Fruit fly (Drosophila melanogaster): Measurements from ENCODE around the gene CG42238.

The CG42238 gene

DNA sequence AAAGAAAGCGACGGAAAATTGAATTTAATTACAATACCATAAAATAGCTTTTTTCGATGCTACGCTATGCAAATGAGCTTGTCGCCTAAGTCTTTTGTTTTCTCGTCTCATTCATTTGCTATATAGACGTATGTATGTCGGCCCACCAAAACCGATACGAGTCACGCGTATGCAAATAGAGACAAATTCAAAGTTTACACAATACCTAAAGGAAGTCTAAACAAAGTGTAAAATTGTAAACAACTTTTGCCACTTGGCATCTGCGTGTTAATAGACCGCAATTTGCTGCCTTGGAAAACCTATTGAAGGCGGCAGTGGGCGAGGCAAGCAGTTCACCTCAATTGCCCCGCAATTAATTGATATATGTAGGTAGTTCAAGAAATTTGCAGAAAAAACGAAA, 10.6 kb upstream of the CG42238 start:
- no peak for TF ChIP-seq Dif (GFP tag; optimal IDR thresholded peaks at IDR 0.05; ENCODE audit: partially characterized antibody)
- no peak for TF ChIP-seq Dfd (GFP tag; optimal IDR thresholded peaks at IDR 0.05)
- no peak for TF ChIP-seq jim (GFP tag; optimal IDR thresholded peaks at IDR 0.05)
- TF ChIP-seq Hnf4 (GFP tag; optimal IDR thresholded peaks at IDR 0.05), result no peak
- TF ChIP-seq brk (GFP tag; optimal IDR thresholded peaks at IDR 0.05), result no peak
- no peak for TF ChIP-seq Rel (GFP tag; optimal IDR thresholded peaks at IDR 0.05)
- TF ChIP-seq Rel (tag; optimal IDR thresholded peaks at IDR 0.05), result no peak
- TF ChIP-seq Hr78 (GFP tag; optimal IDR thresholded peaks at IDR 0.05), result no peak
- TF ChIP-seq Sp1 (GFP tag; optimal IDR thresholded peaks at IDR 0.05), result no peak
- no peak for TF ChIP-seq lola (GFP tag; optimal IDR thresholded peaks at IDR 0.05)

DNA sequence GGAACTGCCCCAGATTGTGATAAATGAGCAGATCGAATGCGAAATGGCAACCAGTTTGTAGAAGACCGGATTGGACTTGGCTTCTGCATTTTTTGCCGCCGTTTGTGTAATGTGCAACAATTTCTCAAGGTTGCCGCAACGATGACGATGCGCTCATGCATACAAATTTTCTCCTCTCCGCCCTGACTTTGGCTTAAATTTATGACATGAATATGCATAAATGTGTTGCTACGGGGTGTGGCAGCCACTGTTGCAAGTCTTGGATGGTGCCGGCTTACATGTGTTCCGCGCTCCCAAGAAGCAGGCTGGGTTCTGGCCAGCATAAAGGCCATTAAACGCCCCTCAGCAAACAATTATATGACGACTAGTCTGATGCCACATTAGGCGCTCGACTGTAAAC, 9.6 kb upstream of the CG42238 start:
- TF ChIP-seq Rel (GFP tag; optimal IDR thresholded peaks at IDR 0.05) (no peak), Rel (tag; optimal IDR thresholded peaks at IDR 0.05) (no peak), br (GFP tag; optimal IDR thresholded peaks at IDR 0.05) (no peak), psq (GFP tag; optimal IDR thresholded peaks at IDR 0.05) (no peak), fru (GFP tag; optimal IDR thresholded peaks at IDR 0.05) (no peak), Mio (GFP tag; optimal IDR thresholded peaks at IDR 0.05) (no peak), CG32264 (GFP tag; optimal IDR thresholded peaks at IDR 0.05) (no peak), sv (GFP tag; optimal IDR thresholded peaks at IDR 0.05) (no peak), N (GFP tag; optimal IDR thresholded peaks at IDR 0.05) (no peak), tai (GFP tag; optimal IDR thresholded peaks at IDR 0.05) (no peak), Hnf4 (GFP tag; optimal IDR thresholded peaks at IDR 0.05) (no peak), lola (GFP tag; optimal IDR thresholded peaks at IDR 0.05) (no peak), brk (GFP tag; optimal IDR thresholded peaks at IDR 0.05) (no peak), jim (GFP tag; optimal IDR thresholded peaks at IDR 0.05) (no peak)

DNA sequence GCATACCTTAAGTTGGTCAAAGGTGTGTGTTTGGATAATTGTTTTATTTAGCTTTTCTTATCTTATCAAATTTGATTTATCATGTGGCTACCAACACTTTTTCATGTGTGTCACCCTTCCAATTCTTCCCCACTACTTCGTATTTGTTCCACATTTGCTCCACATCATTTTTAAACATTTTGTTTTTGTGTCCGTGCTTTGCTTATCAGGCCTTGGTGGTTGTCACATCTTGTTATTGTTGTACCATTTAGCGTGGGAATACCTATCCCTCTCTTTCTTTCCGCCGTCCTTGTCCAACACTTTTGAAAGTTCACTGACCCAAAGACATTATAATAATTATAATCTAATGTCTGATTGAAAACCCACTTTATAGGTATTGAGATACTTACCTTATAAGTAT, 1.7 kb upstream of the CG42238 start:
- peak; percentile 3 for TF ChIP-seq psq (GFP tag; optimal IDR thresholded peaks at IDR 0.05)
- no peak for TF ChIP-seq CrebA (GFP tag; optimal IDR thresholded peaks at IDR 0.05; ENCODE audit: borderline replicate concordance)

DNA sequence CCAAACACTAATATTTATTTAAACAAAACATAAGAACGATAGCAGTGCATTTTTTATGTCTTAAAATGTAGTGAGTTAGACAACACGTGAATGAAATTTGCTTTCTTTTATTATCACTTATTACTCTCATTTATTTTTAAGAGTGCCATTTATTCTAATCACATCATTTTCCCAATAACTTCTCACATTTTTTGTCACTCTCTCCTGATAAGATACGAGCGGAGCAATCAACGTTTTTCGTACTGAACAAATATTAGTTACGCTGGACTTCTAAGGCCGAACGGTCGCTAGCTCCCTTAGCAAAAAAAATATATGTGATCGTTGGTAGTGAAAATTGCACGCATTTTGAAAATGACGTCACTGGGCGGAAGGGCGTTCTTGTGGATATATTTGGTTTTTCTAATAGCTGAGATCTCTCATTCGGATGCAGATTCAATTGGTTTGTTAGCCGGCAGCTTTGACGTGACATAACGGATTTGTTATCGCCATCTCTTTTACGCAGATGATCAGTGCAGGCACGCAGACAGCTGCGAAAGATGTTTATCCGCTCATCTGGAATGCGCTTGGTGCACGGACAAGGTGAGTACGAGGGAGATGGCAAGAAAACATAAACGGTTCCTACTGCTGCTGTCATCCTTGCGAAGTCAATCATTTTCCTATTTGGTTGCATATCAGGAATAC, 959 bp upstream of the CG42238 start, which contains the start of gene Itgbn:
Itgbn (plus strand) TSS at position 251 of the 681 bp plus-strand sequence.
- TF ChIP-seq woc (GFP tag; optimal IDR thresholded peaks at IDR 0.05) (no peak), dmrt93B (GFP tag; optimal IDR thresholded peaks at IDR 0.05) (no peak), fru (GFP tag; optimal IDR thresholded peaks at IDR 0.05) (no peak), CG9705 (GFP tag; optimal IDR thresholded peaks at IDR 0.05) (no peak), N (GFP tag; optimal IDR thresholded peaks at IDR 0.05) (no peak), ey (GFP tag; optimal IDR thresholded peaks at IDR 0.05) (no peak), pan (optimal IDR thresholded peaks at IDR 0.05) (no peak), Myc (optimal IDR thresholded peaks at IDR 0.05) (no peak), sv (GFP tag; optimal IDR thresholded peaks at IDR 0.05) (no peak), Jra (GFP tag; optimal IDR thresholded peaks at IDR 0.05) (no peak), psq (GFP tag; optimal IDR thresholded peaks at IDR 0.05) (no peak), Vsx2 (GFP tag; optimal IDR thresholded peaks at IDR 0.05; ENCODE audit: partially characterized antibody) (no peak), h (GFP tag; optimal IDR thresholded peaks at IDR 0.05) (no peak), dl (GFP tag; optimal IDR thresholded peaks at IDR 0.05; ENCODE audit: insufficient read depth in 1 of 2, partially characterized antibody in 2 of 2) (no peak), dsf (GFP tag; optimal IDR thresholded peaks at IDR 0.05; ENCODE audit: borderline replicate concordance) (no peak)

DNA sequence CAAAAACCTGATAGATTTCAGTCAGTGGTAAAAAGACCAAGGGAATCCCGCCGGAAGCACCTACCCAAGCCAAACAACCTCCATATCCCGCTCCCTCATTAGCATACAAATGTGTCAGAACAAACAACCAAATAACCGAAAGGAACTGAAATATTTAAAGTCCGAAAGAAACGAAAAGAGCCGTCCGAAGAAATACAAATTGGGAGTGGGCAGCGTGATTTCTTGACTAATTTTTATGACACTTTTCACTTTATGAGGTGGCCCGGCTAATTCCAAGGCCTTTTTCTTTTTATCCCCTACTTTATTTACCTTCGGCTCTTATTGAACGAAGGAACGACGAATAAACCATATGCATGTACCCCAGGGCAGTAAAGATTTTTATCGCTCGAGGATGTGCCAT, 11.2 kb downstream of the CG42238 start:
- TF ChIP-seq dmrt93B (GFP tag; optimal IDR thresholded peaks at IDR 0.05), result no peak
- TF ChIP-seq ey (GFP tag; optimal IDR thresholded peaks at IDR 0.05), result no peak
- TF ChIP-seq Sp1 (GFP tag; optimal IDR thresholded peaks at IDR 0.05), result no peak
- no peak for TF ChIP-seq Dfd (GFP tag; optimal IDR thresholded peaks at IDR 0.05)
- no peak for TF ChIP-seq CG32264 (GFP tag; optimal IDR thresholded peaks at IDR 0.05)
- TF ChIP-seq jim (GFP tag; optimal IDR thresholded peaks at IDR 0.05), result no peak
- no peak for TF ChIP-seq Hnf4 (GFP tag; optimal IDR thresholded peaks at IDR 0.05)
- TF ChIP-seq usp (GFP tag; optimal IDR thresholded peaks at IDR 0.05), result no peak
- TF ChIP-seq foxo (GFP tag; optimal IDR thresholded peaks at IDR 0.05), result no peak
- no peak for TF ChIP-seq fru (GFP tag; optimal IDR thresholded peaks at IDR 0.05)
- no peak for TF ChIP-seq Jra (GFP tag; optimal IDR thresholded peaks at IDR 0.05)
- no peak for TF ChIP-seq Vsx2 (GFP tag; optimal IDR thresholded peaks at IDR 0.05; ENCODE audit: partially characterized antibody)
- no peak for TF ChIP-seq pan (optimal IDR thresholded peaks at IDR 0.05)
